Worm (Caenorhabditis elegans) whole organism, L3 larva: ENCODE results near the gene gar-1.

Experiments used
- ZK546.5 ChIP-seq: sonication (generic microtip); optimal IDR thresholded peaks from 2 replicates; lab custom pipeline; 2017; ENCODE audit warnings: missing biosample characterization, missing genetic modification characterization
- ceh-16 ChIP-seq: sonication (generic microtip); optimal IDR thresholded peaks from 2 replicates; lab custom pipeline; 2017; ENCODE audit warnings: missing biosample characterization, missing genetic modification characterization
- ceh-28 ChIP-seq: fragments of 150-350 bp; optimal IDR thresholded peaks from 2 replicates; lab custom pipeline; 2014; ENCODE audit warnings: missing biosample characterization, missing genetic modification reagents, missing genetic modification characterization
- ceh-82 ChIP-seq: fragments of 150-350 bp; optimal IDR thresholded peaks from 2 replicates; lab custom pipeline; 2014; ENCODE audit warnings: missing biosample characterization, missing genetic modification characterization
- daf-12 ChIP-seq: fragments of 150-350 bp; optimal IDR thresholded peaks from 2 replicates; lab custom pipeline; 2014; ENCODE audit warnings: missing biosample characterization, missing genetic modification reagents, missing genetic modification characterization
- egl-5 ChIP-seq: fragments of 150-350 bp; optimal IDR thresholded peaks from 2 replicates; lab custom pipeline; 2017; ENCODE audit warnings: missing biosample characterization, missing genetic modification reagents, missing genetic modification characterization, inconsistent platforms
- elt-1 ChIP-seq: fragments of 150-350 bp; optimal IDR thresholded peaks from 2 replicates; lab custom pipeline; 2014; ENCODE audit warnings: missing biosample characterization, missing genetic modification characterization
- elt-2 ChIP-seq: sonication (generic microtip); optimal IDR thresholded peaks from 2 replicates; lab custom pipeline; 2016; ENCODE audit warnings: missing genetic modification reagents, mild to moderate bottlenecking, missing genetic modification characterization, missing compliant biosample characterization
- elt-3 ChIP-seq, 3 experiments: fragments of 150-350 bp in 1 of 3; sonication (generic microtip) in 2 of 3; optimal IDR thresholded peaks; 2 replicates in 2 of 3; 4 replicates in 1 of 3; lab custom pipeline; 2014 to 2017; ENCODE audit warnings: missing biosample characterization in 3 of 3, missing genetic modification characterization in 3 of 3
- eor-1 ChIP-seq, 2 experiments: fragments of 150-350 bp; optimal IDR thresholded peaks; 2 replicates each; lab custom pipeline; 2014 to 2018; ENCODE audit warnings: missing biosample characterization in 2 of 2, missing genetic modification characterization in 2 of 2
- fkh-2 ChIP-seq: fragments of 150-350 bp; optimal IDR thresholded peaks from 2 replicates; lab custom pipeline; 2014; ENCODE audit warnings: missing biosample characterization, missing genetic modification reagents, missing genetic modification characterization
- fos-1 ChIP-seq: fragments of 150-350 bp; optimal IDR thresholded peaks from 2 replicates; lab custom pipeline; 2014; ENCODE audit warnings: missing biosample characterization, missing genetic modification characterization
- jun-1 ChIP-seq: fragments of 150-350 bp; optimal IDR thresholded peaks from 2 replicates; lab custom pipeline; 2014; ENCODE audit warnings: missing biosample characterization, missing genetic modification reagents, missing genetic modification characterization
- lin-39 ChIP-seq: fragments of 150-350 bp; optimal IDR thresholded peaks from 2 replicates; lab custom pipeline; 2018; ENCODE audit warnings: missing biosample characterization, missing genetic modification reagents, missing genetic modification characterization
- lsy-12 ChIP-seq: sonication (generic microtip); optimal IDR thresholded peaks from 2 replicates; lab custom pipeline; 2016; ENCODE audit warnings: mild to moderate bottlenecking, missing genetic modification characterization, missing compliant biosample characterization
- mdl-1 ChIP-seq: fragments of 150-350 bp; optimal IDR thresholded peaks from 2 replicates; lab custom pipeline; 2014; ENCODE audit warnings: missing biosample characterization, missing genetic modification characterization
- nfya-1 ChIP-seq: sonication (generic microtip); optimal IDR thresholded peaks from 2 replicates; lab custom pipeline; 2017; ENCODE audit warnings: missing genetic modification characterization, mild to moderate bottlenecking, missing compliant biosample characterization, antibody characterized with exemption, moderate library complexity; ENCODE audit not compliant: insufficient read depth
- nhr-11 ChIP-seq: fragments of 150-350 bp; optimal IDR thresholded peaks from 2 replicates; lab custom pipeline; 2014; ENCODE audit warnings: missing biosample characterization, missing genetic modification characterization
- nhr-23 ChIP-seq: fragments of 150-350 bp; optimal IDR thresholded peaks from 2 replicates; lab custom pipeline; 2014; ENCODE audit warnings: missing biosample characterization, missing genetic modification reagents, missing genetic modification characterization
- nhr-25 ChIP-seq: sonication (generic microtip); optimal IDR thresholded peaks from 2 replicates; lab custom pipeline; 2017; ENCODE audit warnings: missing biosample characterization, missing genetic modification characterization
- nhr-28 ChIP-seq: fragments of 150-350 bp; optimal IDR thresholded peaks from 2 replicates; lab custom pipeline; 2014; ENCODE audit warnings: missing biosample characterization, missing genetic modification characterization
- nhr-43 ChIP-seq: sonication (generic microtip); optimal IDR thresholded peaks from 2 replicates; lab custom pipeline; 2016; ENCODE audit warnings: mild to moderate bottlenecking, missing genetic modification characterization, missing compliant biosample characterization; ENCODE audit not compliant: poor library complexity, severe bottlenecking
- nhr-76 ChIP-seq: fragments of 150-350 bp; sonication (generic microtip); optimal IDR thresholded peaks from 5 replicates; lab custom pipeline; 2014; ENCODE audit warnings: missing biosample characterization, missing genetic modification characterization
- pha-4 ChIP-seq: fragments of 150-350 bp; optimal IDR thresholded peaks from 2 replicates; lab custom pipeline; 2014; ENCODE audit warnings: missing biosample characterization, missing genetic modification reagents, missing genetic modification characterization
- pqm-1 ChIP-seq: fragments of 150-350 bp; optimal IDR thresholded peaks from 2 replicates; lab custom pipeline; 2017; ENCODE audit warnings: missing biosample characterization, missing genetic modification characterization, inconsistent platforms
- skn-1 ChIP-seq: fragments of 150-350 bp; optimal IDR thresholded peaks from 2 replicates; lab custom pipeline; 2014; ENCODE audit warnings: missing biosample characterization, missing genetic modification characterization
- unc-62 ChIP-seq: fragments of 150-350 bp; sonication (generic microtip); optimal IDR thresholded peaks from 4 replicates; lab custom pipeline; 2014; ENCODE audit warnings: missing biosample characterization, missing genetic modification reagents, missing genetic modification characterization
- zag-1 ChIP-seq: fragments of 150-350 bp; optimal IDR thresholded peaks from 2 replicates; lab custom pipeline; 2014; ENCODE audit warnings: missing biosample characterization, missing genetic modification characterization

gar-1 gene

ce11 chrX:6450839-6451491 lies 33.7 kb downstream of the gar-1 start, which contains the start of the genes grl-6 and K10C2.6:
grl-6 (minus strand) TSS chrX:6450939.
K10C2.6 (plus strand) TSS chrX:6451441.
- TF ChIP-seq jun-1 (tag; lab: Kevin White, UChicago) (no peak), nfya-1 (tag; lab: Kevin White, UChicago) (no peak), pha-4 (tag; lab: Kevin White, UChicago) (no peak), lin-39 (tag; lab: Kevin White, UChicago) (no peak), nhr-76 (no peak), ceh-82 (tag; lab: Kevin White, UChicago) (no peak), fkh-2 (no peak), ZK546.5 (tag; lab: Kevin White, UChicago) (no peak)
- TF ChIP-seq, all 47 proteins: peak for 0

DNA sequence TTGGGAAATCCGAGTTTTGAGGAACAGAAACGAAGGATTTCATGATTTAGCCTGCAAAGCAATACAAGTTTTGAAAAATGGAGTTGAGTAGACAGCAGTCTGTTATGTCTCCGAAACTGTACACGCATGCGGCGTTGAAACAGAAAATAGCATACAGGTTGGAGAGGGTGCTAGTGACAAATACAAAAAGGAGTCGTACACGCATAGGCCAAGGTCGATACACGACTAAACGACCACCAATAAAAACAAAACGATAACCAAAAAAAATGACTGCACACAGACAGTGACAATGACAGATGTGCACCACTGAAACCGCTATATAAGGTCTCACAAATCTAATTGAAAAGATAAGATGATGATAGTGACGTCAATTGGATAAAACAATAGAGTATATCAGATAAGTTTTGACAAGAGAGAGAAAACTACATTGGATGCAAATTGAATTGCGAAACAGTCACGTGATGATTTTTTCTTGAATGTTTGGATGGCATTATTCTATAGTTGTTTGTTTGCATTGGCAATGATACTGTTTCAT lies 35.7 kb downstream of the gar-1 start, which contains the start of gene fah-1:
Gene fah-1 (minus strand): TSS at position 51 of the 535 bp plus-strand sequence.
- TF ChIP-seq unc-62 (GFP tag; lab: Kevin White, UChicago) (peak; percentile 34), elt-2 (tag; lab: Kevin White, UChicago) (peak; percentile 79), ceh-28 (tag; lab: Kevin White, UChicago) (peak; percentile 71), skn-1 (tag; lab: Kevin White, UChicago) (peak; percentile 20), elt-1 (peak; percentile 51), nhr-43 (tag; lab: Kevin White, UChicago) (peak; percentile 64), daf-12 (no peak), mdl-1 (tag; lab: Kevin White, UChicago) (peak; percentile 31), nhr-11 (no peak), nhr-25 (tag; lab: Kevin White, UChicago) (peak; percentile 78), elt-3 (tag; optimal IDR thresholded peaks at IDR 0.05; lab: Kevin White, UChicago) (peak in 2 of 3 experiments; percentile 61 to 89), ceh-16 (no peak), ZK546.5 (tag; lab: Kevin White, UChicago) (no peak), nhr-23 (tag; lab: Kevin White, UChicago) (peak; percentile 67), jun-1 (tag; lab: Kevin White, UChicago) (peak; percentile 55)

- no peak for TF ChIP-seq nhr-43 (tag; lab: Kevin White, UChicago)
- peak; percentile 16 for TF ChIP-seq elt-2 (tag; lab: Kevin White, UChicago)
These were observed 38.1 kb downstream of the gar-1 start, which contains the start of gene asp-14 for ce11 chrX:6446564-6446963. asp-14 (minus strand) TSS chrX:6446664.

- TF ChIP-seq pha-4 (tag; lab: Kevin White, UChicago) (no peak), nfya-1 (tag; lab: Kevin White, UChicago) (no peak), fkh-2 (no peak), zag-1 (tag; lab: Kevin White, UChicago) (no peak), pqm-1 (peak; percentile 32), eor-1 (tag; optimal IDR thresholded peaks at IDR 0.05; lab: Kevin White, UChicago) (no peak), skn-1 (tag; lab: Kevin White, UChicago) (peak; percentile 91), elt-2 (tag; lab: Kevin White, UChicago) (peak; percentile 86)
- TF ChIP-seq, all 47 proteins: peak for 3
These were observed 39.4 kb downstream of the gar-1 start for ce11 chrX:6445239-6445638.

- TF ChIP-seq egl-5 (no peak), nhr-28 (tag; lab: Kevin White, UChicago) (no peak), nhr-25 (tag; lab: Kevin White, UChicago) (no peak), skn-1 (tag; lab: Kevin White, UChicago) (no peak), fos-1 (no peak), ceh-82 (tag; lab: Kevin White, UChicago) (no peak), nhr-43 (tag; lab: Kevin White, UChicago) (no peak), daf-12 (no peak), jun-1 (tag; lab: Kevin White, UChicago) (no peak), lsy-12 (tag; lab: Kevin White, UChicago) (no peak)
These were observed 41.3 kb downstream of the gar-1 start, which contains the start of gene K10C2.7 for ce11 chrX:6443373-6443772. K10C2.7 (minus strand) TSS chrX:6443473.
